Worm (Caenorhabditis elegans): Measurements from ENCODE around the gene klc-1.

Gene klc-1

DNA sequence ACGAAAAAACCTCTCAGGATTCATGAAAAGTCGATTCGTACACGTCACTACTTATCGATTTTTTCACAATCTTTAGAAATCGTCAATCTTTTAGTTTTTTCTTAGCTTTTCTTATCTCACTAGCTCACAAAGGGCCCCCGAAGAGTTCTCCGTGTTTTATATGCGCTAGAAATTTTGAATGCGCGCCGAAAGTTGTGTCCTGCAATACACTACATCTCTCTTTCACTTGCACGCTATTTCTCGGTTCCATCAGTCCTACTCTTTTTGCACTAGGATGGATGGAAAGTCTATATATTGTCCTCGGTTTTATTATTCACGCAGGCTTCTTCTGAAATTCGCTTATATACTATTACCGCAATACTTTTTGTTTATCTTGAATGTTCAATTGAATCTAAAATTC lies 42.1 kb downstream of the klc-1 start:
- TF ChIP-seq dpl-1 (GFP tag; optimal IDR thresholded peaks at IDR 0.05) (peak; percentile 73), mdl-1 (tag; optimal IDR thresholded peaks at IDR 0.05) (no peak), F44E2.7 (GFP tag; IDR thresholded peaks at IDR 0.05) (no peak), unc-39 (tag; optimal IDR thresholded peaks at IDR 0.05) (no peak), nhr-28 (tag; optimal IDR thresholded peaks at IDR 0.05) (peak; percentile 15), daf-16 (GFP tag; optimal IDR thresholded peaks at IDR 0.05) (no peak), daf-16 (tag; optimal IDR thresholded peaks at IDR 0.05) (no peak), zip-2 (tag; optimal IDR thresholded peaks at IDR 0.05) (no peak), unc-62 (GFP tag; optimal IDR thresholded peaks at IDR 0.05 in 1 of 2) (peak in 1 of 2 experiments; percentile 33), unc-62 (tag; optimal IDR thresholded peaks at IDR 0.05) (no peak)

DNA sequence TGAATTAATAATTGTTTCAGACTA lies 42.3 kb downstream of the klc-1 start, which contains the start of gene swsn-4:
Gene swsn-4 (plus strand): TSS at position 21 of the 24 bp plus-strand sequence.
- TF ChIP-seq dmd-8 (GFP tag; IDR thresholded peaks at IDR 0.05) (no peak), ceh-82 (tag; optimal IDR thresholded peaks at IDR 0.05) (no peak), unc-130 (GFP tag; optimal IDR thresholded peaks at IDR 0.05) (no peak), nhr-41 (GFP tag; IDR thresholded peaks at IDR 0.05) (no peak)

ce11 chrIV:11126028-11126427 lies 42.5 kb downstream of the klc-1 start:
- no peak for TF ChIP-seq lin-38 (GFP tag; IDR thresholded peaks at IDR 0.05)
- no peak for TF ChIP-seq Y48G9A.11 (GFP tag; IDR thresholded peaks at IDR 0.05)
- no peak for TF ChIP-seq fkh-10 (GFP tag; optimal IDR thresholded peaks at IDR 0.05)
- TF ChIP-seq egl-43 (GFP tag; IDR thresholded peaks at IDR 0.05), result no peak
- no peak for TF ChIP-seq spr-3 (GFP tag; optimal IDR thresholded peaks at IDR 0.05)
- no peak for TF ChIP-seq lin-13 (GFP tag; optimal IDR thresholded peaks at IDR 0.05)
- TF ChIP-seq gei-8 (GFP tag; optimal IDR thresholded peaks at IDR 0.05), result no peak
- peak in 1 of 2 experiments; percentile 92 for TF ChIP-seq unc-62 (GFP tag; optimal IDR thresholded peaks at IDR 0.05 in 1 of 2)
- no peak for TF ChIP-seq unc-62 (tag; optimal IDR thresholded peaks at IDR 0.05)
- no peak for TF ChIP-seq aly-2 (tag; optimal IDR thresholded peaks at IDR 0.05)
- TF ChIP-seq nhr-102 (tag; optimal IDR thresholded peaks at IDR 0.05), result no peak
- 0 out of 2 replicates have a peak, but pooled peaks have one; percentile 6 for TF ChIP-seq set-16 (GFP tag; IDR thresholded peaks at IDR 0.05)

DNA sequence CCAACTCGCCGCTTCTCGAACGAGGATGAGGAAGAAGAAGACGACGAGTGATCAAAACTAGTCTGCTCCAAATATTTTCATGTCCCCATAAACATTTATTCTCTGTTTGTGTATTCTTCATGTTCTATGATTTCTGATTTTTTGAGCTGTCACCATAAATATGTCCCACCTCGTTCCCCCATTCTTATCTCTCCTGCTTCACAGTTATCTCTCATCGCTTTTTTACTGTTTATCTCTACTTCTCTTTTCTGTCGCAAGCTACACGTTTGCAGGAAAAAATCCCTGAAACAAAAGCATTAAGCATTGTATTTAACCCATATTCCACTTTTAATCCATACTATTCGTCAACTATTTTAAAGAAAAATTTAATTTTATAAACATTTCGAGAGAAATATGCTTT lies 47.2 kb downstream of the klc-1 start:
- TF ChIP-seq nhr-77 (tag; optimal IDR thresholded peaks at IDR 0.05) (peak; percentile 32), nhr-28 (tag; optimal IDR thresholded peaks at IDR 0.05) (peak; percentile 20), D1046.2 (GFP tag; IDR thresholded peaks at IDR 0.05) (no peak), dve-1 (tag; optimal IDR thresholded peaks at IDR 0.05; ENCODE audit: insufficient read depth) (peak; percentile 69), daf-16 (GFP tag; optimal IDR thresholded peaks at IDR 0.05) (no peak), daf-16 (tag; optimal IDR thresholded peaks at IDR 0.05) (peak; percentile 83), mep-1 (tag; optimal IDR thresholded peaks at IDR 0.05) (peak; percentile 47), duxl-1 (tag; optimal IDR thresholded peaks at IDR 0.05; ENCODE audit: poor library complexity) (no peak), lsy-2 (tag; optimal IDR thresholded peaks at IDR 0.05) (peak in 1 of 2 experiments; percentile 12), zfp-3 (GFP tag; conservative IDR thresholded peaks at IDR 0.05) (no peak)

ce11 chrIV:11131268-11131667 lies 47.7 kb downstream of the klc-1 start, which contains the start of gene ard-1:
ard-1 (plus strand) TSS chrIV:11131279.
- TF ChIP-seq ctbp-1 (GFP tag; IDR thresholded peaks at IDR 0.05) (peak; percentile 10; the same call in 1 of the 2 replicates), mxl-3 (GFP tag; optimal IDR thresholded peaks at IDR 0.05) (no peak)
